Worm (Caenorhabditis elegans) whole organism, L4/young adult: ENCODE results near the gene F22B5.10.
A peak's percentile ranks its signal among the peaks of the same experiment; 100 is the strongest.

Source experiments
- W03F9.2 ChIP-seq: fragments of 150-350 bp; optimal IDR thresholded peaks from 2 replicates; lab custom pipeline; 2014; ENCODE audit warnings: missing biosample characterization, missing genetic modification characterization
- dao-5 ChIP-seq: sonication (generic microtip); optimal IDR thresholded peaks from 2 replicates; lab custom pipeline; 2016; ENCODE audit warnings: missing genotype, missing genetic modification characterization, moderate library complexity, missing compliant biosample characterization
- him-1 ChIP-seq: sonication (generic microtip); optimal IDR thresholded peaks from 2 replicates; lab custom pipeline; 2016; ENCODE audit warnings: missing genotype, missing genetic modification reagents, missing genetic modification characterization, missing compliant biosample characterization

The F22B5.10 gene

ce11 chrII:8442176-8442575, 24.8 kb upstream of the F22B5.10 start:
- TF ChIP-seq W03F9.2 (tag; lab: Kevin White, UChicago) = peak; percentile 63
- TF ChIP-seq him-1 (tag; lab: Kevin White, UChicago) = no peak

DNA sequence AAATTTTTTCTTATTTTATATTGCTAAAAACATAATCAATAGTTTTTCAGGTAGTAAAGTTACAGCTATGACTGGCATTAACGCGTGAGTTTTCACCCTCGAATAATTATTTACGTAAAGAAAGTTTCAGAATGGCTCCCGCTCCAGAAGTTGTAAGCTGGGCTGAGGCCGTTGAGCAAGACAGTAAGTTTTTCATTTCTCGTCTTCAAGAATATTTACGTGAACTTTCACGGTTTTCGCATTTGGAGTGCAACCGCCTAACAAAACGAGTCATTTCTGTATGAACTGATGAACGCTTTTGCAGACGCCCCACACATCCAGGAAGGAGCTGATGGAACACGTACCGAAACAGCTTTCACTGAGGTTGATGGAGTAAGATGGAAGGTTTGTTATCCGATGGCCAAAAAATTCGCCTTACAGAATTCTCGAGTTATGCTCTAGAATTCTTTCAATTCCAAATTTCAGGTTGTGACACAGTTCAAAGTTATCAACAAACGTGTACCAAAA, 24.2 kb upstream of the F22B5.10 start, which contains the start of gene eif-3.G:
Gene eif-3.G (plus strand): TSS at position 51 of the 507 bp plus-strand sequence.
- TF ChIP-seq him-1 (tag; lab: Kevin White, UChicago) (no peak), dao-5 (tag; lab: Kevin White, UChicago) (no peak), W03F9.2 (tag; lab: Kevin White, UChicago) (no peak)

- no peak for TF ChIP-seq dao-5 (tag; lab: Kevin White, UChicago)
These were observed 23.0 kb upstream of the F22B5.10 start, which contains the start of gene evl-20 for ce11 chrII:8444007-8444406. evl-20 (plus strand) TSS chrII:8444307.

- TF ChIP-seq him-1 (tag; lab: Kevin White, UChicago) (no peak), dao-5 (tag; lab: Kevin White, UChicago) (no peak), W03F9.2 (tag; lab: Kevin White, UChicago) (no peak)
These were observed 20.2 kb upstream of the F22B5.10 start, which contains the start of gene cut-3 for ce11 chrII:8446731-8447130. cut-3 (minus strand) TSS chrII:8446831.

- no peak for TF ChIP-seq dao-5 (tag; lab: Kevin White, UChicago)
- TF ChIP-seq him-1 (tag; lab: Kevin White, UChicago) = no peak
- TF ChIP-seq W03F9.2 (tag; lab: Kevin White, UChicago) = no peak
These were observed 17.3 kb upstream of the F22B5.10 start, which contains the start of gene F22B5.4 for ce11 chrII:8449660-8450118. F22B5.4 (plus strand) TSS chrII:8449710.

DNA sequence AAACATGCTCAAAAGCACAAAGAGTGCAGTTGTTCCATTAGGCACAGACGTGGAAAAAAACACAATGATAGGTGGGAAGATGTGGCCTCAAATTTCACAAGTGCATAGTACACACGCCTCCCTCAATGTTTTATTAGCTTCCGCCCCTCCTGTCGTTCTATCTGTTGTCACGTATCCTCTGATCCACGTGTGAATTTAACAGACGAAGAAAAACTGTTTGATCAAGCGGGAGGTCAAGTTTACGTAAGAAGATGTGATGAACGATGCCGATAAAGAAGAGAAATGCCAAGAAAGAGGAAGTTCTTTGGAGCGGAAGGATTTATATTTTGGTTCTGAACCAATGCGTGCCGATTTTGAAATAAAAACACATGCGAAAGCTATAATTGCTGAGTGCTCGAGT, 16.2 kb upstream of the F22B5.10 start:
- TF ChIP-seq him-1 (tag; lab: Kevin White, UChicago) = no peak
- no peak for TF ChIP-seq W03F9.2 (tag; lab: Kevin White, UChicago)
- no peak for TF ChIP-seq dao-5 (tag; lab: Kevin White, UChicago)

DNA sequence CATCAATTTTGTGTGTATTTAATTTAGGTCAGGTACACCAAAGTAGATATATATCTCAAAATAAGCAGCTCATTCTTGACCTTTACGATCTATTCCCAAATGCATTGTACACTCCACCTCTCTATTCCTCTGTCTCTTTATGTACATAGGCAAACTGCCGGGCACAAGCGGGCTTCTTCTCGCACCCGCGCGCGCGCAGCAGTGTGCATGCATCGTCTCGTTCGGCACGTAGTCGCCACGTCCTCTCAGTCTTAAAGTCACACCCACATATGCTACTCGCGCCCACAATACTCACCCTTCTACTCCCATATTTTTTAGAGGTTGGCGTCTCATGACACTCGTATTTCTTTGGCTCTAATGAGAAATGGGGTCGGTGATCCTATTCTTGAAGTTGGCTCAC, 15.5 kb upstream of the F22B5.10 start:
- TF ChIP-seq dao-5 (tag; lab: Kevin White, UChicago) (no peak), W03F9.2 (tag; lab: Kevin White, UChicago) (no peak), him-1 (tag; lab: Kevin White, UChicago) (no peak)

ce11 chrII:8454513-8454912, 12.5 kb upstream of the F22B5.10 start, which contains the start of gene F22B5.5:
F22B5.5 (minus strand) TSS chrII:8454613.
- TF ChIP-seq him-1 (tag; lab: Kevin White, UChicago) (no peak), dao-5 (tag; lab: Kevin White, UChicago) (no peak), W03F9.2 (tag; lab: Kevin White, UChicago) (no peak)

ce11 chrII:8456094-8456493, 10.9 kb upstream of the F22B5.10 start, which contains the start of gene F22B5.6:
F22B5.6 (minus strand) TSS chrII:8456194.
- TF ChIP-seq W03F9.2 (tag; lab: Kevin White, UChicago) (no peak), dao-5 (tag; lab: Kevin White, UChicago) (no peak), him-1 (tag; lab: Kevin White, UChicago) (no peak)

ce11 chrII:8456681-8457389, 10.1 kb upstream of the F22B5.10 start:
- TF ChIP-seq W03F9.2 (tag; lab: Kevin White, UChicago) = no peak

- TF ChIP-seq dao-5 (tag; lab: Kevin White, UChicago) (no peak), W03F9.2 (tag; lab: Kevin White, UChicago) (no peak), him-1 (tag; lab: Kevin White, UChicago) (no peak)
These were observed 9.5 kb upstream of the F22B5.10 start, which contains the start of gene zyg-9 for ce11 chrII:8457438-8457837. zyg-9 (plus strand) TSS chrII:8457818.

ce11 chrII:8464448-8464898, 2.5 kb upstream of the F22B5.10 start, which contains the start of gene fars-3:
fars-3 (plus strand) TSS chrII:8464848.
- TF ChIP-seq W03F9.2 (tag; lab: Kevin White, UChicago) (peak; percentile 48), him-1 (tag; lab: Kevin White, UChicago) (no peak)

ce11 chrII:8467809-8468208, 835 bp downstream of the F22B5.10 start, which contains the start of gene M05D6.2:
M05D6.2 (plus strand) TSS chrII:8468109.
- TF ChIP-seq W03F9.2 (tag; lab: Kevin White, UChicago) (no peak), dao-5 (tag; lab: Kevin White, UChicago) (no peak), him-1 (tag; lab: Kevin White, UChicago) (no peak)
